Fruit fly (Drosophila melanogaster) S2 (cell line): Measurements from ENCODE around the gene Usp14.
A peak's percentile ranks its signal among the peaks of the same experiment; 100 is the strongest.

Experiments used
- CG8478 ChIP-seq: fragments of >200 bp; optimal IDR thresholded peaks from 2 replicates; lab custom pipeline; 2018
- CTCF ChIP-seq, 2 experiments: fragments of >200 bp; optimal IDR thresholded peaks; 2 replicates each; lab custom pipeline; 2018

DNA sequence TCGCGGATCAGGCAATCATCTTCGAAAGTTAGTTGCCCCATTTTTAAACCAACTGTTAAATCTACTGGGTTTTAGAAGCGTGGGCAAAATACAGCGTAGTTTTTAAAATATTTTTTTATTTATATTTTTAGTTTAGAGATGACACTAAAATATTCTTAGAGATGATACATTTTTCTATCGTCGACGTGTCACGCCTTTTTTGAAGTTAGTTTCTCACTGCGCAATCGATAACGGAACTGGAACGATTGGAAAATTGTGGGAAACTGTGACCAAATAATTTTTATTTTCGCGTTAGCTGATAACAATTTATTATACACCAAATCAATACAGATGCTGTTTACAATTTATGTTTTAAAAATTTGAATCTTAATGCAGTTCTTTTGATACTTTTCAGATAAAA is 35.5 kb downstream of the Usp14 start, which contains the start of gene Utx:
- TF ChIP-seq CTCF (optimal IDR thresholded peaks at IDR 0.05; lab: Kevin White, UChicago) (peak in 1 of 2 experiments; percentile 21), CG8478 (lab: Kevin White, UChicago) (no peak)
